Fruit fly (Drosophila melanogaster): Measurements from ENCODE around the gene CG11570.

The CG11570 gene

dm6 chr3L:12002321-12003248 lies 45.0 kb upstream of the CG11570 start, which contains the start of the genes Pop2 and CG6928 (continued):
- TF ChIP-seq lov (optimal IDR thresholded peaks at IDR 0.05): no peak
- TF ChIP-seq lov (GFP tag; IDR thresholded peaks at IDR 0.05): no peak
- TF ChIP-seq fd102C (GFP tag; optimal IDR thresholded peaks at IDR 0.05): no peak
- TF ChIP-seq CG9817 (tag; optimal IDR thresholded peaks at IDR 0.05): peak; percentile 72
- TF ChIP-seq Camta (GFP tag; optimal IDR thresholded peaks at IDR 0.05): peak; percentile 70
- no peak for TF ChIP-seq CG12299 (tag; optimal IDR thresholded peaks at IDR 0.05)
- no peak for TF ChIP-seq sd (tag; optimal IDR thresholded peaks at IDR 0.05)
- peak in 1 of 2 experiments; percentile 39 for TF ChIP-seq bsh (GFP tag; optimal IDR thresholded peaks at IDR 0.05)
- TF ChIP-seq ttk (GFP tag; IDR thresholded peaks at IDR 0.05): peak; percentile 14; the same call in 1 of the 2 replicates
- peak; percentile 89 for TF ChIP-seq CG14710 (tag; optimal IDR thresholded peaks at IDR 0.05)
- TF ChIP-seq tap (tag; optimal IDR thresholded peaks at IDR 0.05): no peak
- peak; percentile 58 for TF ChIP-seq CG2129 (GFP tag; IDR thresholded peaks at IDR 0.05; ENCODE audit: partially characterized antibody)
- peak; percentile 85 for TF ChIP-seq Hsf (GFP tag; optimal IDR thresholded peaks at IDR 0.05)
- TF ChIP-seq zen (tag; optimal IDR thresholded peaks at IDR 0.05): peak; percentile 71
- peak; percentile 57 for TF ChIP-seq CG17802 (tag; optimal IDR thresholded peaks at IDR 0.05)
- TF ChIP-seq CG15011 (GFP tag; optimal IDR thresholded peaks at IDR 0.05): peak; percentile 31
- no peak for TF ChIP-seq CG10147 (GFP tag; optimal IDR thresholded peaks at IDR 0.05)
- TF ChIP-seq stc (GFP tag; IDR thresholded peaks at IDR 0.05): no peak
- no peak for TF ChIP-seq dati (GFP tag; IDR thresholded peaks at IDR 0.05)
- peak; percentile 34 for TF ChIP-seq NK7.1 (GFP tag; optimal IDR thresholded peaks at IDR 0.05)
- TF ChIP-seq prd (optimal IDR thresholded peaks at IDR 0.05): no peak
- TF ChIP-seq prd (GFP tag; IDR thresholded peaks at IDR 0.05): peak; percentile 80
- peak; percentile 87 for TF ChIP-seq sob (GFP tag; IDR thresholded peaks at IDR 0.05)
- TF ChIP-seq Abd-B (GFP tag; optimal IDR thresholded peaks at IDR 0.05): peak; percentile 72
- peak; percentile 78 for TF ChIP-seq CG7372 (GFP tag; IDR thresholded peaks at IDR 0.05)
- TF ChIP-seq ab (GFP tag; optimal IDR thresholded peaks at IDR 0.05): peak; percentile 57
- peak; percentile 49; the same call in 1 of the 2 replicates for TF ChIP-seq CG4730 (GFP tag; IDR thresholded peaks at IDR 0.05)
- TF ChIP-seq Chrac-16 (GFP tag; optimal IDR thresholded peaks at IDR 0.05): peak; percentile 84
- peak; percentile 59 for TF ChIP-seq tio (GFP tag; optimal IDR thresholded peaks at IDR 0.05)
- peak; percentile 68 for TF ChIP-seq CG12744 (GFP tag; optimal IDR thresholded peaks at IDR 0.05)
- peak; percentile 42 for TF ChIP-seq CG30020 (tag; optimal IDR thresholded peaks at IDR 0.05)
- TF ChIP-seq Asciz (GFP tag; optimal IDR thresholded peaks at IDR 0.05): no peak
- no peak for TF ChIP-seq CG12769 (tag; optimal IDR thresholded peaks at IDR 0.05)
- TF ChIP-seq CG1832 (GFP tag; optimal IDR thresholded peaks at IDR 0.05): no peak
- peak; percentile 45; the same call in 2 of the 3 replicates for TF ChIP-seq tgo (GFP tag; IDR thresholded peaks at IDR 0.05)
- TF ChIP-seq CG5953 (GFP tag; IDR thresholded peaks at IDR 0.05): no peak
- TF ChIP-seq mirr (GFP tag; optimal IDR thresholded peaks at IDR 0.05): no peak
- TF ChIP-seq CG17385 (GFP tag; optimal IDR thresholded peaks at IDR 0.05): peak; percentile 31
- TF ChIP-seq gcm (GFP tag; optimal IDR thresholded peaks at IDR 0.05): no peak
- TF ChIP-seq al (GFP tag; IDR thresholded peaks at IDR 0.05): peak; percentile 56
- TF ChIP-seq tup (GFP tag; optimal IDR thresholded peaks at IDR 0.05): peak; percentile 55
- peak; percentile 38 for TF ChIP-seq Vsx1 (GFP tag; optimal IDR thresholded peaks at IDR 0.05)
- no peak for TF ChIP-seq CG4360 (GFP tag; IDR thresholded peaks at IDR 0.05)
- TF ChIP-seq Eip74EF (GFP tag; optimal IDR thresholded peaks at IDR 0.05): no peak
- TF ChIP-seq CG8765 (GFP tag; IDR thresholded peaks at IDR 0.05): peak; percentile 48; the same call in 1 of the 2 replicates
- peak; percentile 12 for TF ChIP-seq CG4328 (GFP tag; optimal IDR thresholded peaks at IDR 0.05)
- TF ChIP-seq scrt (GFP tag; optimal IDR thresholded peaks at IDR 0.05): peak; percentile 22
- peak; percentile 56 for TF ChIP-seq CG16815 (GFP tag; optimal IDR thresholded peaks at IDR 0.05)

Data from whole organism, embryonic.